Fruit fly (Drosophila melanogaster): ENCODE measurements around the gene BomBc3.

Gene BomBc3

dm6 chr3R:22057083-22057482, 29.8 kb upstream of the BomBc3 start:
- TF ChIP-seq CG8478 (optimal IDR thresholded peaks at IDR 0.05) (no peak), CTCF (optimal IDR thresholded peaks at IDR 0.05) (no peak)

dm6 chr3R:22066440-22066839, 20.4 kb upstream of the BomBc3 start:
- TF ChIP-seq CTCF (optimal IDR thresholded peaks at IDR 0.05) (no peak), CG8478 (optimal IDR thresholded peaks at IDR 0.05) (no peak)

dm6 chr3R:22067235-22067634, 19.6 kb upstream of the BomBc3 start:
- no peak for TF ChIP-seq CTCF (optimal IDR thresholded peaks at IDR 0.05)
- TF ChIP-seq CG8478 (optimal IDR thresholded peaks at IDR 0.05) = no peak

dm6 chr3R:22071628-22072027, 15.2 kb upstream of the BomBc3 start:
- no peak for TF ChIP-seq CTCF (optimal IDR thresholded peaks at IDR 0.05)
- TF ChIP-seq CG8478 (optimal IDR thresholded peaks at IDR 0.05) = no peak

dm6 chr3R:22072553-22072952, 14.3 kb upstream of the BomBc3 start:
- TF ChIP-seq CTCF (optimal IDR thresholded peaks at IDR 0.05) = no peak
- TF ChIP-seq CG8478 (optimal IDR thresholded peaks at IDR 0.05) = no peak

dm6 chr3R:22080161-22080560, 6.7 kb upstream of the BomBc3 start, which contains the start of gene CG13408:
TSS of gene CG13408 (plus strand) at chr3R:22080382.
- TF ChIP-seq CG8478 (optimal IDR thresholded peaks at IDR 0.05) (no peak), CTCF (optimal IDR thresholded peaks at IDR 0.05) (no peak)

dm6 chr3R:22086297-22086696, 578 bp upstream of the BomBc3 start, which contains the start of gene BomT3:
TSS of gene BomT3 (minus strand) at chr3R:22086397.
- TF ChIP-seq CG8478 (optimal IDR thresholded peaks at IDR 0.05) = no peak
- TF ChIP-seq CTCF (optimal IDR thresholded peaks at IDR 0.05) = no peak

dm6 chr3R:22093950-22094349, 7.1 kb downstream of the BomBc3 start:
- no peak for TF ChIP-seq CG8478 (optimal IDR thresholded peaks at IDR 0.05)
- peak; percentile 19 to 51 for TF ChIP-seq CTCF (optimal IDR thresholded peaks at IDR 0.05)

- no peak for TF ChIP-seq CG8478 (optimal IDR thresholded peaks at IDR 0.05)
- TF ChIP-seq CTCF (optimal IDR thresholded peaks at IDR 0.05) = no peak
Observed at dm6 chr3R:22096893-22097292, 10.0 kb downstream of the BomBc3 start.

- TF ChIP-seq CTCF (optimal IDR thresholded peaks at IDR 0.05) (no peak), CG8478 (optimal IDR thresholded peaks at IDR 0.05) (no peak)
Observed at dm6 chr3R:22103114-22103513, 16.2 kb downstream of the BomBc3 start, which contains the start of gene CG13407. TSS of gene CG13407 (plus strand) at chr3R:22103414.

- no peak for TF ChIP-seq CG8478 (optimal IDR thresholded peaks at IDR 0.05)
- no peak for TF ChIP-seq CTCF (optimal IDR thresholded peaks at IDR 0.05)
Observed at dm6 chr3R:22108316-22108715, 21.4 kb downstream of the BomBc3 start.

- TF ChIP-seq CG8478 (optimal IDR thresholded peaks at IDR 0.05) = no peak
- no peak for TF ChIP-seq CTCF (optimal IDR thresholded peaks at IDR 0.05)
Observed at dm6 chr3R:22113127-22113526, 26.3 kb downstream of the BomBc3 start, which contains the start of gene Ir94a. TSS of gene Ir94a (plus strand) at chr3R:22113427.

dm6 chr3R:22117149-22117548, 30.3 kb downstream of the BomBc3 start, which contains the start of gene Ir94b:
TSS of gene Ir94b (minus strand) at chr3R:22117249.
- no peak for TF ChIP-seq CG8478 (optimal IDR thresholded peaks at IDR 0.05)
- TF ChIP-seq CTCF (optimal IDR thresholded peaks at IDR 0.05) = no peak

- TF ChIP-seq CTCF (optimal IDR thresholded peaks at IDR 0.05) (no peak), CG8478 (optimal IDR thresholded peaks at IDR 0.05) (no peak)
Observed at dm6 chr3R:22119354-22119753, 32.5 kb downstream of the BomBc3 start, which contains the start of gene Ir94c. TSS of gene Ir94c (minus strand) at chr3R:22119454.

- TF ChIP-seq CTCF (optimal IDR thresholded peaks at IDR 0.05) (no peak), CG8478 (optimal IDR thresholded peaks at IDR 0.05) (no peak)
Observed at dm6 chr3R:22119761-22120160, 32.9 kb downstream of the BomBc3 start, which contains the start of gene CG42390. TSS of gene CG42390 (plus strand) at chr3R:22120061.

- no peak for TF ChIP-seq CG8478 (optimal IDR thresholded peaks at IDR 0.05)
- no peak for TF ChIP-seq CTCF (optimal IDR thresholded peaks at IDR 0.05)
Observed at dm6 chr3R:22121220-22121619, 34.3 kb downstream of the BomBc3 start.

- TF ChIP-seq CTCF (optimal IDR thresholded peaks at IDR 0.05) = no peak
Observed at dm6 chr3R:22123347-22123746, 36.5 kb downstream of the BomBc3 start.

All from S2 (cell line).